Fruit fly (Drosophila melanogaster) whole organism, embryonic: ENCODE results near the gene ct.

Experiments used
- Aef1 ChIP-seq: fragments of 200-800 bp; sonication (Bioruptor generic); IDR thresholded peaks from 3 replicates; pipeline ENCODE4 v1.3.6; 2022; ENCODE audit warnings: missing biosample characterization, missing genetic modification characterization
- Asciz ChIP-seq: fragments of 200-800 bp; sonication (Bioruptor generic); optimal IDR thresholded peaks from 2 replicates; lab custom pipeline; 2017; ENCODE audit warnings: missing biosample characterization, mild to moderate bottlenecking, missing genetic modification characterization, missing genetic modification reagents
- Bteb2 ChIP-seq: fragments of 200-800 bp; sonication (Bioruptor generic); optimal IDR thresholded peaks from 2 replicates; lab custom pipeline; 2016; ENCODE audit warnings: missing biosample characterization, missing genetic modification characterization
- CG10274 ChIP-seq: fragments of 200-800 bp; sonication (Bioruptor generic); optimal IDR thresholded peaks from 3 replicates; lab custom pipeline; 2017; ENCODE audit warnings: missing biosample characterization, mild to moderate bottlenecking, missing genetic modification characterization
- CG13123 ChIP-seq: fragments of 200-800 bp; sonication (Bioruptor generic); optimal IDR thresholded peaks from 2 replicates; lab custom pipeline; 2016; ENCODE audit warnings: missing biosample characterization, missing genetic modification characterization
- CG13296 ChIP-seq: fragments of 200-800 bp; sonication (Bioruptor generic); optimal IDR thresholded peaks from 3 replicates; lab custom pipeline; 2018; ENCODE audit warnings: missing biosample characterization, mild to moderate bottlenecking, missing genetic modification characterization
- CG15514 ChIP-seq: fragments of 200-800 bp; sonication (Bioruptor generic); optimal IDR thresholded peaks from 3 replicates; lab custom pipeline; 2017; ENCODE audit warnings: missing biosample characterization, missing genetic modification characterization, mild to moderate bottlenecking, moderate library complexity, missing genetic modification reagents
- CG15601 ChIP-seq: fragments of 200-800 bp; sonication (Bioruptor generic); optimal IDR thresholded peaks from 3 replicates; lab custom pipeline; 2019; ENCODE audit warnings: missing biosample characterization, mild to moderate bottlenecking, missing genetic modification characterization, moderate library complexity
- CG16815 ChIP-seq: fragments of 200-800 bp; sonication (Bioruptor generic); optimal IDR thresholded peaks from 3 replicates; lab custom pipeline; 2017; ENCODE audit warnings: missing biosample characterization, mild to moderate bottlenecking, missing genetic modification characterization
- CG2875 ChIP-seq: fragments of 200-800 bp; sonication (Bioruptor generic); optimal IDR thresholded peaks from 2 replicates; lab custom pipeline; 2017; ENCODE audit warnings: missing biosample characterization, mild to moderate bottlenecking, missing genetic modification characterization, missing genetic modification reagents
- CG31224 ChIP-seq: fragments of 200-800 bp; sonication (Bioruptor generic); IDR thresholded peaks from 2 replicates; pipeline ENCODE4 v1.3.6; 2022; ENCODE audit warnings: missing biosample characterization, missing genetic modification characterization
- CG34376 ChIP-seq: fragments of 200-800 bp; sonication (Bioruptor generic); optimal IDR thresholded peaks from 2 replicates; lab custom pipeline; 2018; ENCODE audit warnings: missing biosample characterization, mild to moderate bottlenecking, missing genetic modification characterization
- CG3726 ChIP-seq: fragments of 200-800 bp; sonication (Bioruptor generic); IDR thresholded peaks from 3 replicates; pipeline ENCODE4, ENCODE4 v1.3.6; 2022; ENCODE audit warnings: missing biosample characterization, missing genetic modification characterization
- CG5245 ChIP-seq: fragments of 200-800 bp; sonication (Bioruptor generic); optimal IDR thresholded peaks from 3 replicates; lab custom pipeline; 2016; ENCODE audit warnings: missing biosample characterization, missing genetic modification characterization
- CG6813 ChIP-seq: fragments of 200-800 bp; sonication (Bioruptor generic); optimal IDR thresholded peaks from 2 replicates; lab custom pipeline; 2017; ENCODE audit warnings: missing biosample characterization, missing genetic modification characterization, mild to moderate bottlenecking, moderate library complexity, missing genetic modification reagents
- CG7271 ChIP-seq: fragments of 200-800 bp; sonication (Bioruptor generic); optimal IDR thresholded peaks from 2 replicates; lab custom pipeline; 2018; ENCODE audit warnings: missing biosample characterization, mild to moderate bottlenecking, missing genetic modification characterization, moderate library complexity
- CG8359 ChIP-seq: fragments of 200-800 bp; sonication (Bioruptor generic); optimal IDR thresholded peaks from 2 replicates; lab custom pipeline; 2017; ENCODE audit warnings: missing biosample characterization, mild to moderate bottlenecking, missing genetic modification characterization, borderline replicate concordance
- CG9797 ChIP-seq: fragments of 200-800 bp; sonication (Bioruptor generic); optimal IDR thresholded peaks from 3 replicates; lab custom pipeline; 2018; ENCODE audit warnings: missing biosample characterization, mild to moderate bottlenecking, missing genetic modification characterization
- Gsc ChIP-seq: fragments of 200-800 bp; sonication (Bioruptor generic); IDR thresholded peaks from 2 replicates; pipeline ENCODE4 v1.3.6; 2022; ENCODE audit warnings: missing biosample characterization, missing genetic modification characterization
- Gug ChIP-seq: fragments of 200-800 bp; sonication (Bioruptor generic); IDR thresholded peaks from 4 replicates; pipeline ENCODE4 v1.3.6; 2022; ENCODE audit warnings: missing biosample characterization, missing genetic modification characterization
- HLH54F ChIP-seq: fragments of 200-800 bp; sonication (Bioruptor generic); optimal IDR thresholded peaks from 3 replicates; lab custom pipeline; 2016; ENCODE audit warnings: missing biosample characterization, missing genetic modification characterization
- HLHmδ ChIP-seq: fragments of 200-800 bp; sonication (Bioruptor generic); optimal IDR thresholded peaks from 2 replicates; lab custom pipeline; 2018; ENCODE audit warnings: missing biosample characterization, mild to moderate bottlenecking, missing genetic modification characterization, moderate library complexity
- HmgD ChIP-seq: fragments of 200-800 bp; sonication (Bioruptor generic); optimal IDR thresholded peaks from 3 replicates; lab custom pipeline; 2016; ENCODE audit warnings: missing biosample characterization, missing genetic modification characterization
- Hmr ChIP-seq: fragments of 200-800 bp; sonication (Bioruptor generic); optimal IDR thresholded peaks from 3 replicates; lab custom pipeline; 2017; ENCODE audit warnings: mild to moderate bottlenecking, missing biosample characterization, missing genetic modification reagents, missing genetic modification characterization
- NFAT ChIP-seq: fragments of 200-800 bp; sonication (Bioruptor generic); IDR thresholded peaks from 2 replicates; pipeline ENCODE4 v1.3.6; 2022; ENCODE audit warnings: missing biosample characterization, missing genetic modification characterization
- Ravus ChIP-seq: fragments of 200-800 bp; sonication (Bioruptor generic); IDR thresholded peaks from 2 replicates; pipeline ENCODE4 v1.3.6; 2022; ENCODE audit warnings: missing biosample characterization, missing genetic modification characterization
- Sin3A ChIP-seq: fragments of >200 bp; optimal IDR thresholded peaks from 2 replicates; lab custom pipeline; 2018
- Tbp ChIP-seq: fragments of >200 bp; optimal IDR thresholded peaks from 2 replicates; lab custom pipeline; 2018; ENCODE audit warnings: missing biosample characterization, missing genetic modification characterization
- YL-1 ChIP-seq: fragments of 200-800 bp; sonication (Bioruptor generic); optimal IDR thresholded peaks from 3 replicates; lab custom pipeline; 2017; ENCODE audit warnings: missing biosample characterization, mild to moderate bottlenecking, missing genetic modification characterization
- aop ChIP-seq: fragments of 200-800 bp; sonication (Bioruptor generic); IDR thresholded peaks from 2 replicates; pipeline ENCODE4 v1.3.6; 2022; ENCODE audit warnings: missing biosample characterization, missing genetic modification characterization
- ato ChIP-seq: fragments of 200-800 bp; sonication (Bioruptor generic); IDR thresholded peaks from 2 replicates; pipeline ENCODE4 v1.3.6; 2022; ENCODE audit warnings: missing biosample characterization, missing genetic modification characterization; ENCODE audit not compliant: partially characterized antibody
- cad ChIP-seq: fragments of >200 bp; optimal IDR thresholded peaks from 2 replicates; lab custom pipeline; 2017; ENCODE audit warnings: missing biosample characterization, missing genetic modification characterization
- cas ChIP-seq: fragments of 200-800 bp; sonication (Bioruptor generic); IDR thresholded peaks from 2 replicates; pipeline ENCODE4 v1.3.6; 2022; ENCODE audit warnings: missing biosample characterization, missing genetic modification characterization
- chif ChIP-seq, 2 experiments: fragments of 200-800 bp; sonication (Bioruptor generic); optimal IDR thresholded peaks; 3 replicates each; lab custom pipeline; 2016; ENCODE audit warnings: missing biosample characterization in 2 of 2, missing genetic modification characterization in 2 of 2
- ci ChIP-seq: fragments of 200-800 bp; sonication (Bioruptor generic); IDR thresholded peaks from 3 replicates; pipeline ENCODE4 v1.3.6; 2022; ENCODE audit warnings: missing biosample characterization, missing genetic modification characterization
- dm ChIP-seq: fragments of 200-800 bp; sonication (Bioruptor generic); optimal IDR thresholded peaks from 3 replicates; lab custom pipeline; 2016; ENCODE audit warnings: missing biosample characterization, missing genetic modification characterization
- en ChIP-seq: fragments of 200-800 bp; sonication (Bioruptor generic); optimal IDR thresholded peaks from 2 replicates; lab custom pipeline; 2016; ENCODE audit warnings: missing biosample characterization, missing genetic modification characterization
- fd102C ChIP-seq: fragments of 200-800 bp; sonication (Bioruptor generic); optimal IDR thresholded peaks from 2 replicates; lab custom pipeline; 2018; ENCODE audit warnings: missing biosample characterization, mild to moderate bottlenecking, missing genetic modification characterization, moderate library complexity
- fru ChIP-seq: fragments of >200 bp; optimal IDR thresholded peaks from 2 replicates; lab custom pipeline; 2017
- fu2 ChIP-seq: fragments of 200-800 bp; sonication (Bioruptor generic); optimal IDR thresholded peaks from 2 replicates; lab custom pipeline; 2016; ENCODE audit warnings: missing biosample characterization, missing genetic modification characterization
- hb ChIP-seq: fragments of 200-800 bp; sonication (Bioruptor generic); IDR thresholded peaks from 3 replicates; pipeline ENCODE4 v1.3.6; 2022; ENCODE audit warnings: missing biosample characterization, missing genetic modification characterization; ENCODE audit not compliant: partially characterized antibody
- hkb ChIP-seq, 2 experiments: fragments of 200-800 bp in 1 of 2; fragments of >200 bp in 1 of 2; sonication (Bioruptor generic) in 1 of 2; IDR thresholded peaks in 1 of 2; optimal IDR thresholded peaks in 1 of 2; 2 replicates each; pipeline versions ENCODE4 v1.3.6 to Lab custom; 2017 to 2022; ENCODE audit warnings: missing biosample characterization in 1 of 2, missing genetic modification characterization in 1 of 2
- p53 ChIP-seq: fragments of 200-800 bp; sonication (Bioruptor generic); optimal IDR thresholded peaks from 2 replicates; lab custom pipeline; 2016; ENCODE audit warnings: missing biosample characterization, missing genetic modification characterization
- pb ChIP-seq: fragments of 200-800 bp; sonication (Bioruptor generic); optimal IDR thresholded peaks from 3 replicates; lab custom pipeline; 2016; ENCODE audit warnings: missing biosample characterization, missing genetic modification characterization
- ranshi ChIP-seq: fragments of 200-800 bp; sonication (Bioruptor generic); IDR thresholded peaks from 2 replicates; pipeline ENCODE4 v1.3.6; 2022; ENCODE audit warnings: missing biosample characterization, missing genetic modification characterization
- schlank ChIP-seq: fragments of 200-800 bp; sonication (Bioruptor generic); optimal IDR thresholded peaks from 2 replicates; lab custom pipeline; 2018; ENCODE audit warnings: missing biosample characterization, mild to moderate bottlenecking, missing genetic modification characterization
- slp2 ChIP-seq: fragments of 200-800 bp; sonication (Bioruptor generic); optimal IDR thresholded peaks from 2 replicates; lab custom pipeline; 2016; ENCODE audit warnings: missing biosample characterization, missing genetic modification characterization
- trh ChIP-seq: fragments of 200-800 bp; sonication (Bioruptor generic); optimal IDR thresholded peaks from 2 replicates; lab custom pipeline; 2016; ENCODE audit warnings: missing biosample characterization, missing genetic modification characterization
- unc-4 ChIP-seq: fragments of 200-800 bp; sonication (Bioruptor generic); IDR thresholded peaks from 2 replicates; pipeline ENCODE4 v1.3.6; 2022; ENCODE audit warnings: missing biosample characterization, missing genetic modification characterization; ENCODE audit not compliant: partially characterized antibody
- usp ChIP-seq: fragments of >200 bp; optimal IDR thresholded peaks from 2 replicates; lab custom pipeline; 2017; ENCODE audit warnings: missing biosample characterization, missing genetic modification characterization
- zen2 ChIP-seq: fragments of 200-800 bp; sonication (Bioruptor generic); IDR thresholded peaks from 3 replicates; pipeline ENCODE4 v1.3.6; 2022; ENCODE audit warnings: missing biosample characterization, missing genetic modification characterization; ENCODE audit not compliant: partially characterized antibody

ct gene

dm6 chrX:7618195-7618594 is 10.0 kb downstream of the ct start (continued):
- TF ChIP-seq CG5245 (GFP tag; lab: Kevin White, UChicago) (peak; percentile 58), Gug (GFP tag; lab: Robert Waterston, UW) (peak; percentile 74), slp2 (peak; percentile 77), HLH54F (GFP tag; lab: Kevin White, UChicago) (peak; percentile 56), CG6813 (GFP tag; lab: Kevin White, UChicago) (peak; percentile 39), trh (GFP tag; lab: Kevin White, UChicago) (peak; percentile 41), NFAT (GFP tag; lab: Robert Waterston, UW) (no peak), CG34376 (GFP tag; lab: Kevin White, UChicago) (no peak), CG3726 (GFP tag; lab: Robert Waterston, UW) (no peak), HLHmδ (GFP tag; lab: Kevin White, UChicago) (no peak), ranshi (GFP tag; lab: Robert Waterston, UW) (peak; percentile 67; the same call in 1 of the 2 replicates), hkb (optimal IDR thresholded peaks at IDR 0.05; lab: Kevin White, UChicago) (no peak), hkb (GFP tag; IDR thresholded peaks at IDR 0.05; lab: Robert Waterston, UW) (peak; percentile 67), Aef1 (GFP tag; lab: Robert Waterston, UW) (peak; percentile 69), cad (GFP tag; lab: Kevin White, UChicago) (no peak), CG9797 (no peak), chif (GFP tag; optimal IDR thresholded peaks at IDR 0.05; lab: Kevin White, UChicago) (peak; percentile 78 to 89), aop (GFP tag; lab: Robert Waterston, UW) (peak; percentile 53), p53 (GFP tag; lab: Kevin White, UChicago) (peak; percentile 48), dm (GFP tag; lab: Kevin White, UChicago) (peak; percentile 29), zen2 (GFP tag; lab: Robert Waterston, UW) (no peak), schlank (tag; lab: Kevin White, UChicago) (no peak), CG8359 (peak; percentile 54), Hmr (GFP tag; lab: Kevin White, UChicago) (peak; percentile 23), CG13296 (no peak), CG31224 (GFP tag; lab: Robert Waterston, UW) (no peak; the same call in 1 of the 2 replicates), CG15514 (no peak), Asciz (GFP tag; lab: Kevin White, UChicago) (peak; percentile 62), fru (lab: Kevin White, UChicago) (no peak), Gsc (GFP tag; lab: Robert Waterston, UW) (0 out of 2 replicates have a peak, but pooled peaks have one; percentile 52), YL-1 (GFP tag; lab: Kevin White, UChicago) (no peak), CG13123 (GFP tag; lab: Kevin White, UChicago) (peak; percentile 13), hb (no peak), en (peak; percentile 48), CG7271 (tag; lab: Kevin White, UChicago) (no peak), fd102C (no peak), unc-4 (GFP tag; lab: Robert Waterston, UW) (no peak), Tbp (GFP tag; lab: Kevin White, UChicago) (no peak), CG15601 (tag; lab: Kevin White, UChicago) (peak; percentile 65), CG10274 (GFP tag; lab: Kevin White, UChicago) (peak; percentile 35), HmgD (no peak), Ravus (GFP tag; lab: Robert Waterston, UW) (no peak), cas (GFP tag; lab: Robert Waterston, UW) (0 out of 2 replicates have a peak, but pooled peaks have one; percentile 13), Sin3A (lab: Kevin White, UChicago) (no peak), pb (GFP tag; lab: Kevin White, UChicago) (peak; percentile 76), fu2 (GFP tag; lab: Kevin White, UChicago) (peak; percentile 11), ci (peak; percentile 81), usp (GFP tag; lab: Kevin White, UChicago) (no peak), Bteb2 (GFP tag; lab: Kevin White, UChicago) (peak; percentile 23), CG16815 (GFP tag; lab: Kevin White, UChicago) (peak; percentile 51), ato (no peak), CG2875 (GFP tag; lab: Kevin White, UChicago) (peak; percentile 69)
